Worm (Caenorhabditis elegans): ENCODE data around the gene C50H2.5.

C50H2.5 gene

DNA sequence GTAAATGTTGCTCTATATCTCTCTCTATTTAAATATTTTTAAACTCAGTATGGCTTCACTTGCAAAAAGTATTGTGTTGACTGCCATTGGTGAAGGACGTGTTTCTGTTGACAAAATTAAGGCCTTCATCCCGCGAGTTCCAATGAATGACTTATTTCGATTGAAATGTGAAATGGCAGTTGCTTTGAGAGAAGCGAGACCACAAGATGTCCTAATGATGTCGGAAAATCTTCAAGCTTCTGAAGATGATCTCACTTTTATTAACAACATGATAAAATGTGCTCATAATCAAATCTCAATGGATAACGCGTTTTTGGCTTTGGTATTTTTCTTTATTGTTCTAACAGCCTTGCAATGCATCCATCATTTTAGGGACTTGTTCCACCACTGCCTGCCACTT lies 2.8 kb downstream of the C50H2.5 start, which contains the start of gene ceh-75:
TSS of gene ceh-75 (plus strand) at position 50 of the 400 bp plus-strand sequence.
- no peak for TF ChIP-seq him-1 (tag; optimal IDR thresholded peaks at IDR 0.05)
- no peak for TF ChIP-seq W03F9.2 (tag; optimal IDR thresholded peaks at IDR 0.05)
- TF ChIP-seq dao-5 (tag; optimal IDR thresholded peaks at IDR 0.05), result no peak

DNA sequence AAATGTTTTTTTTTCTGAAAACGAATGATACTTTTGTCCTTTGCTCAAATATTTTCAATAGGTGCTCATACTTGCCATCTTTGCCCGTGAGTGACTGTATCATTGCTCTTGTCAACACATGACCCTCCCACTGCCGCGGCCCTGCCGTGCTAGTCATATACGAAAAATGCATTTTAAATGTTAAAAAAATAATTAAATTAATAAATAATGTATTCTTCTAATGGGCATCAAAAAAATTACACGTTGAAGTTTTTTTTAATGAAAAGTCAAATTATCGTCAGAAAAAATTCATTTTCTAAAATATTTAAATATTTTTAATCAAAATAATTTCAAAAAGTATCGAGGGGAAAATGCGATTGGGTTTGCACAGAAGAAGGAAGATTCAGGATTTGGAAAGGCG lies 4.0 kb downstream of the C50H2.5 start, which contains the start of gene C50H2.7:
TSS of gene C50H2.7 (plus strand) at position 301 of the 400 bp plus-strand sequence.
- TF ChIP-seq W03F9.2 (tag; optimal IDR thresholded peaks at IDR 0.05) (no peak), dao-5 (tag; optimal IDR thresholded peaks at IDR 0.05) (no peak), him-1 (tag; optimal IDR thresholded peaks at IDR 0.05) (no peak)

DNA sequence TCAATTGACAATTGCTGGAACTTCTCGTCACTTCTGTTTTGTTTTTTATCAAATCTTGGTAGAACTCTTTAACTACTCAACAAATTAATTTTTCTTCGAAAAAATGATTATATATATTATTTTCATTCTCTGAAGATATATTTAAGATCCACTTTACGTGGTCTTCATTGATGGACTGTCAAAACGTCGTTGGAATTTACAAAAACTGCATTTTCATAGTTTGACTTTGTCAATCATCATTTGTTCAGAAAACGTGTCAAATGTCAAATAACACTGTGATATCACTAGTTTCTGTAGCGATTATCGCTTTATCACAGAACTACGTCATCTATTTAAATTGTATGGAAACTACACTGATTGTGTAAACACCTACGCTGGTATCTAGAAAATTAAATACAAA lies 5.9 kb downstream of the C50H2.5 start:
- no peak for TF ChIP-seq W03F9.2 (tag; optimal IDR thresholded peaks at IDR 0.05)
- no peak for TF ChIP-seq dao-5 (tag; optimal IDR thresholded peaks at IDR 0.05)
- no peak for TF ChIP-seq him-1 (tag; optimal IDR thresholded peaks at IDR 0.05)

DNA sequence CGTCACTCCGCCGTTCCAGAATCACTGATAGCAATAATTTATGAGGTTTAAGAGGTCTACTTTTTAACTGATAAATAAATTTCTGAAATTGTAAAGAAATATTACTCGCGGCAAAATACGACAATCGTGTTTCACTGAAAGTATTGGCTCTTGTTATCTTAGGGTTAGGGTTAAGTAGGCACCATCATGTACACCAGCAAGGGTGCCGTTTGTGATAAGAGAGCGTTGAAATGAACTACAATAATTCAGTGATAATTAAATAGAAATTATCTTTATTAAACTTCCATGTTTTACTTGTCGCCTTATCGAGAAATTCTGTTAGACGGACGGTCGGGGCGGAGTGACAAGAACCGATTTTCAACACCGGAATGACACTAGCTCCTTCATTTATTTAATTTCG lies 7.1 kb downstream of the C50H2.5 start:
- TF ChIP-seq him-1 (tag; optimal IDR thresholded peaks at IDR 0.05) (no peak), W03F9.2 (tag; optimal IDR thresholded peaks at IDR 0.05) (no peak)

DNA sequence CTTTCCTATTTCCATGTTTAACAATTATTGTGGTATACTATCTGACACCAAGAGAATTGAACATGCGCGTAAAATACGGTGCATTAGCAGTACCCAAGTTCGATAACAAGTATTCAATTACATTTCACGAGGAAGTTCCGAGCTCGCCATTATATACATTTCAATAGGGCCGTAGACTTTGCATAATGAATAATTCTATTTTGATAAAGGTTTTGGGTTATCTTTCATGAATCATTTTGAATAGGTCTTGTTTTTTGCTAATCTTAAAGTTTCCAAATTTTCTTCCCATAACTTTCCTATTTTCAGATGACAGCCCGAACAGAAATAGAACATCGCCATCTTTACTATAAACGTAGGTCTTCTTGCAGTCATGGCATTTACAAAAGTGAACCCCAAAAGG lies 7.7 kb downstream of the C50H2.5 start, which contains the start of gene C50H2.13:
TSS of gene C50H2.13 (plus strand) at position 301 of the 400 bp plus-strand sequence.
- TF ChIP-seq dao-5 (tag; optimal IDR thresholded peaks at IDR 0.05) (no peak), him-1 (tag; optimal IDR thresholded peaks at IDR 0.05) (no peak), W03F9.2 (tag; optimal IDR thresholded peaks at IDR 0.05) (no peak)

DNA sequence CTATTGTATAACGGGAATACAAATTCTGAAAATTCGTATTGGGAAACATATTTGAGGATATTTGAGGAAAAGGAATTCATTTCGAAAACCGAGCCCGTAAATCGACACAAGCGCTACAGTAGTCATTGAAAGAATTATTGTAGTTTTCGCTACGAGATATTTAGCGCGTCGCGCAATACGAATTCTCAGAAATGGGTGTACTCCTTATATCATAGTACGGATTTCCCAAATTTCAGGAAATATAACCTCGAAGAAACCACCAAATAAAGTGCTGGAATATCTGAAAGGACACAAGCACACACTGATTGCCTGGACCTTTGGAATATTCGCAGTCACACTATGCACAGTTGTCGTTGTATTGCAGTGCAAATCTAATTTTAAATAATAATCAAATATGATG lies 8.9 kb downstream of the C50H2.5 start:
- no peak for TF ChIP-seq him-1 (tag; optimal IDR thresholded peaks at IDR 0.05)
- TF ChIP-seq W03F9.2 (tag; optimal IDR thresholded peaks at IDR 0.05), result no peak
- TF ChIP-seq dao-5 (tag; optimal IDR thresholded peaks at IDR 0.05), result no peak

DNA sequence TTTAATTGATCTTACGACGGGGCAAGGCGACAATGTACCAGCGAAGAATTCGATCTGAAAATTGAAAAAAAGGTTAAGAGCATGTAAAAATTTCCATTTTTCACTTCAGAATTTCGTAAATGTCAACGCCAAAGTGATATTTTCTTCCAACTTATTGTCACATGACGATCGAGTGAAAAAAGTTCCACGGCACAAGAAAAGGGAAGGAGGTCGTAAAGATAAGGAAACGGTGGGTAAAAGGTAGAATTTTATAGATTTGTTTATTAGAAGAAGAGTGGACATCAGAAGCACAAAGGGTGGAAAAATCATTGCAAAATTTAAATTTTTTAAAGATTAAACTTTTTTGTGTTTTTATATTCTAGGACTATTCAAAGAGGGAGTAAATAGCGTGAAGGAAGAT lies 9.4 kb downstream of the C50H2.5 start:
- TF ChIP-seq him-1 (tag; optimal IDR thresholded peaks at IDR 0.05) (no peak), dao-5 (tag; optimal IDR thresholded peaks at IDR 0.05) (no peak), W03F9.2 (tag; optimal IDR thresholded peaks at IDR 0.05) (no peak)

DNA sequence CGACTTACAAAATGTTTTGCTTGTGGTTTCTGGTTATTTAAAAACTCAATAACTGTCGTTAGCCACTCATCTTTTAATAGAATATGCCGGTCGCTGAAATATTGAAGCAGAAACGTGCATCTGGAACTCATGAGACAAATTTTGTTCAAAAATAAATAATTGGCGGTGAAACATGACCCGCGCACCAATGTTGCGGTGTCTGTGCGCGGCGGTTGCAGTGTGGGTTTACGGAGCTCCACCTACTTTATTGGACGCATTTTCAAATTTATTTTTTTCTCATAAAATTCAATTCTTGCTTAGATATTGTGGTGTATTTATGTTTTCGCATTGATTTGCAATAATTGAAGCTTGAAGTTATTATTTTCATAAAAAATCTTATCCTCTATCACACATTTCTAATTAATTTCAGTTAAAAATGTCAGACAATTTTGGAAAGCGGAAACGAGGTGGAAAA lies 12.1 kb downstream of the C50H2.5 start, which contains the start of the genes rmh-2 and suds-3:
TSS of gene rmh-2 (minus strand) at position 164 of the 454 bp plus-strand sequence.
TSS of gene suds-3 (plus strand) at position 404 of the 454 bp plus-strand sequence.
- TF ChIP-seq dao-5 (tag; optimal IDR thresholded peaks at IDR 0.05) (no peak), W03F9.2 (tag; optimal IDR thresholded peaks at IDR 0.05) (no peak), him-1 (tag; optimal IDR thresholded peaks at IDR 0.05) (no peak)

DNA sequence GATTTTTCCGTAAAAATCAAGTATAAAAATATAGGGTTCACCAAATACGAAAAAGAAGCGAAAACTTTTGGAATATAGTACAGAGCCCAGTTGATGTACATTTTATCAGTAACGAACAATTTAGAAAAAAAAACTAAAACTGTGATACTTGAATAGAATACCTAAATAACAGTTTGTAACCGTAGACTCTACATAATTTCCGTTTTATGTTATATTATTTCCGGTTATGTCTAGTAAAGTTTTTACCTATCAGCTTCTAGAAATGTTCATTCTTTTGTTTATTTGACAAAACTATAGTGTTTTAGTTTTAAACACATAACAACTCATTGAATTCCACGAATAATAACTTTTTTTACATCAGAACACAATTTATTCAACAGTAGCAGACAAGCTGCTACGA lies 18.9 kb downstream of the C50H2.5 start, which contains the start of gene srj-33:
TSS of gene srj-33 (minus strand) at position 101 of the 400 bp plus-strand sequence.
- TF ChIP-seq W03F9.2 (tag; optimal IDR thresholded peaks at IDR 0.05) (no peak), him-1 (tag; optimal IDR thresholded peaks at IDR 0.05) (no peak), dao-5 (tag; optimal IDR thresholded peaks at IDR 0.05) (no peak)

DNA sequence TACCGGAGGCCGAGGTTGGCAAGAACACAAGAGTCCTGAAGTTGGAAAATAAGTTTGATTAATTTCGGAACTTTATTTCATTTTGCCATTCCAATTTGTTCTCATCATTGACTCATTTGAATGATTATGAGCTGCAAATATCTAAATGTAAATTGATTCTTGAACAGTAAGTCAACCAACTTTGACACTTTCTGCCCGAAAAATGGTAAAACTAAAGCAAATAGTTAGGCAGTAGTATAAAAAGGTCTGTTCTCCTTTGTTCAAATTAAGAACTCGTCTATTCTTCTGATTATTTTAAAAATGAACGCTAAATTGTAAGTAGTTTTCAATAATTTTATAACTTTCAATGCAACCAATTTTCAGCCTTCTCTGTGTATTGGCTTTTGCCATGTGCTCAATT lies 24.5 kb downstream of the C50H2.5 start, which contains the start of gene fipr-12:
TSS of gene fipr-12 (plus strand) at position 301 of the 400 bp plus-strand sequence.
- TF ChIP-seq W03F9.2 (tag; optimal IDR thresholded peaks at IDR 0.05) (no peak), him-1 (tag; optimal IDR thresholded peaks at IDR 0.05) (no peak), dao-5 (tag; optimal IDR thresholded peaks at IDR 0.05) (no peak)

DNA sequence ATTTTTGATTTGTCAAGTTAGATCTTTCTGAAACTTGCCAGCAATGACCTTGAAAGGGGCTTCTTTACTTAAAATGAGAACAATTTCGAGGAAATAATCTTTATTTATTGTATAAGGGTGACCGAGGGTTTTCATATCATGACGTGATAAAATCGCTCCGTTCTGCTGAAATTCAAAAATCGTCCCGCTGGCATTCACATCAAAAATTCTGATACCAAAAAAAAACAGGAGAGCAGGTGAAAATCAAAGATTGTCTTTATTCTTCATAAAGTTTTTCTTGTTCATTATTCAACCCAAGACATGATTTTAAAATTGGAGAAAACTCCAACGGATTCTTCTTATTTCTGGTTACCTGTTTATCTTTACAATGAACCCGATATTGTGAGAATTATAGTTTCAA lies 25.6 kb downstream of the C50H2.5 start, which contains the start of gene sre-28:
TSS of gene sre-28 (plus strand) at position 301 of the 400 bp plus-strand sequence.
- TF ChIP-seq dao-5 (tag; optimal IDR thresholded peaks at IDR 0.05) (no peak), him-1 (tag; optimal IDR thresholded peaks at IDR 0.05) (no peak), W03F9.2 (tag; optimal IDR thresholded peaks at IDR 0.05) (no peak)

DNA sequence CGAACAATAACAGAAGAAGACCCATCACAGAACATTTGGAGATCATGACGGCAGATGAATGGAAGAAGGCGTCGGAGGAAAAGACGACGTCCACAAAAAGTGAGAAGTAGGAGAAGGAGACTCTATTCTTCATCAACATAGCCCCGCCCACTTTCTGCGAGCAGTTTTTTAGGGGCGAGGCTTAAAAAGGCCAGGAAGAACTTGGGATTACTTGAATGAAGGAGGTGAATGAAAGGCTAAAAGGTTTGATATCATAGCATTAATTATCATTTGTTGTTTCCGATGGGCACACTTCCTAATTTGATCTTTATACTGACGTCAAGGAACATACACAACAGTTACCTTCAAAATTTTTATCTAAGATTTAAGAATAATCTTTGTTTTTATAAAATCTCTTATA lies 30.3 kb downstream of the C50H2.5 start, which contains the start of gene nlp-58:
TSS of gene nlp-58 (minus strand) at position 101 of the 400 bp plus-strand sequence.
- TF ChIP-seq W03F9.2 (tag; optimal IDR thresholded peaks at IDR 0.05) (no peak), dao-5 (tag; optimal IDR thresholded peaks at IDR 0.05) (no peak), him-1 (tag; optimal IDR thresholded peaks at IDR 0.05) (no peak)

DNA sequence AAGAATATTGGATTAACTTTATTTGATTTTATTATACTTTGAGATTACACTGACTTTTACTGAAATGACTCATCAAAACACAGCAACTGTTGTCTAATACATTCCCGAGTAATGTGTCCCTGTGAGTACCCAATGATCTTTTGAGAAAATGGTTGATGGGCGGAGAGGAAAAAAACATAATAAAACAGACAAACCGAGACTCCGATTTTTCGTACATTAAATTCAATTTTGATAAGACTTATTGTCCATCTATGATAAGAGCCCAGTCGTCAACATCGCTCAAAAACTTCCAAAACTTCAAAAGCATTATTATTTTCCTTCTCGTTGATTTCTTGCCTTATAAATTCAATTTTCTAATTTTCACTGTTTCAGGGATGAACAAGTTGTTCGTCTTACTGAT lies 32.4 kb downstream of the C50H2.5 start, which contains the start of gene ttr-46:
TSS of gene ttr-46 (plus strand) at position 373 of the 400 bp plus-strand sequence.
- TF ChIP-seq W03F9.2 (tag; optimal IDR thresholded peaks at IDR 0.05), result no peak
- TF ChIP-seq him-1 (tag; optimal IDR thresholded peaks at IDR 0.05), result no peak
- TF ChIP-seq dao-5 (tag; optimal IDR thresholded peaks at IDR 0.05), result no peak

DNA sequence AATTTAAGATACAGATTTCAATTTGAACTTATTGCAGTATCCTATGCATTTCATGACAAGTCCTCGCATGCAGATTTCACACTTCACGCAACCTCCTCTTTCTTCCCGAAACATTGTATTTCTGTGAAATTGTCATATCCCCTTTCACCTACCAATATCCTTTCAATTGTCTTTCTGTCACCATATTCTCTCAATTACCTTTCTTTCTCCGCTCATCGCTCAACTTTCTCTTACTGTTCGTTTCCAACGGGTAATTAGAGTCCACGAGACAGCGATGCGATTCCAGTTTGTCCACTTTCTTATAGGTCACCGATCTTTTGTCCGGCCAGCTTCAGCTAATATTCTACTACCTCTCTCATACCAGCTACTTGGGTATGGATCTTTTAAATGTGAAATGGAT lies 33.9 kb downstream of the C50H2.5 start, which contains the start of gene mam-5:
TSS of gene mam-5 (plus strand) at position 304 of the 400 bp plus-strand sequence.
- TF ChIP-seq dao-5 (tag; optimal IDR thresholded peaks at IDR 0.05), result no peak
- no peak for TF ChIP-seq W03F9.2 (tag; optimal IDR thresholded peaks at IDR 0.05)
- TF ChIP-seq him-1 (tag; optimal IDR thresholded peaks at IDR 0.05), result no peak
